Worm (Caenorhabditis elegans) whole organism, L4 larva: ENCODE results near the gene C38C6.3.

Experiments used
- F26F4.8 ChIP-seq: fragments of 200-800 bp; sonication (Bioruptor generic); conservative IDR thresholded peaks from 2 replicates; pipeline ENCODE4 v1.3.6; 2022; ENCODE audit warnings: missing genetic modification characterization, missing compliant biosample characterization
- T20F7.1 ChIP-seq: fragments of 200-800 bp; sonication (Bioruptor generic); optimal IDR thresholded peaks from 2 replicates; lab custom pipeline; 2018; ENCODE audit warnings: mild to moderate bottlenecking, missing genetic modification characterization, missing compliant biosample characterization
- T26A8.4 ChIP-seq: fragments of 200-800 bp; sonication (Bioruptor generic); IDR thresholded peaks from 2 replicates; pipeline ENCODE4 v1.3.6; 2022; ENCODE audit warnings: missing genetic modification characterization, missing compliant biosample characterization
- Y75B8A.6 ChIP-seq: fragments of 200-800 bp; sonication (Bioruptor generic); IDR thresholded peaks from 2 replicates; pipeline ENCODE4 v1.3.6; 2022; ENCODE audit warnings: missing genetic modification reagents, missing genetic modification characterization, missing compliant biosample characterization
- ZK337.2 ChIP-seq: fragments of 200-800 bp; sonication (Bioruptor generic); IDR thresholded peaks from 2 replicates; pipeline ENCODE4 v1.3.6; 2022; ENCODE audit warnings: missing genetic modification reagents, missing genetic modification characterization, missing compliant biosample characterization
- ZK546.5 ChIP-seq, 2 experiments: sonication (generic microtip); optimal IDR thresholded peaks; 2 replicates each; lab custom pipeline; 2017; ENCODE audit warnings: missing biosample characterization in 2 of 2, missing genetic modification characterization in 2 of 2
- aha-1 ChIP-seq: fragments of 150-350 bp; peaks from one replicate; lab custom pipeline; 2014; ENCODE audit warnings: missing biosample characterization, missing genetic modification characterization
- attf-4 ChIP-seq: sonication (generic microtip); optimal IDR thresholded peaks from 3 replicates; lab custom pipeline; 2017; ENCODE audit warnings: missing biosample characterization, missing genetic modification characterization
- ceh-20 ChIP-seq: fragments of 200-800 bp; sonication (Bioruptor generic); IDR thresholded peaks from 2 replicates; pipeline ENCODE4 v1.3.6; 2022; ENCODE audit warnings: missing genetic modification reagents, missing genetic modification characterization, missing compliant biosample characterization
- ceh-32 ChIP-seq: sonication (generic microtip); optimal IDR thresholded peaks from 2 replicates; lab custom pipeline; 2016; ENCODE audit warnings: mild to moderate bottlenecking, missing genetic modification characterization, missing compliant biosample characterization; ENCODE audit not compliant: poor library complexity
- ceh-62 ChIP-seq: sonication (generic microtip); optimal IDR thresholded peaks from 2 replicates; lab custom pipeline; 2017; ENCODE audit warnings: missing biosample characterization, missing genetic modification characterization
- daf-16 ChIP-seq, 3 experiments: sonication (generic microtip); optimal IDR thresholded peaks; 2 replicates each; lab custom pipeline; 2016 to 2017; ENCODE audit warnings: missing genetic modification characterization in 3 of 3, missing genetic modification reagents in 3 of 3, mild to moderate bottlenecking in 2 of 3, missing compliant biosample characterization in 2 of 3, missing biosample characterization in 1 of 3, moderate library complexity in 1 of 3
- daf-8 ChIP-seq: fragments of 200-800 bp; sonication (Bioruptor generic); IDR thresholded peaks from 2 replicates; pipeline ENCODE4 v1.3.6; 2022; ENCODE audit warnings: missing genetic modification characterization, missing compliant biosample characterization
- dmd-8 ChIP-seq: fragments of 200-800 bp; sonication (Bioruptor generic); IDR thresholded peaks from 2 replicates; pipeline ENCODE4 v1.3.6; 2022; ENCODE audit warnings: missing genetic modification characterization, missing compliant biosample characterization
- fkh-10 ChIP-seq: fragments of 150-350 bp; optimal IDR thresholded peaks from 2 replicates; lab custom pipeline; 2014; ENCODE audit warnings: missing biosample characterization, missing genetic modification reagents, missing genetic modification characterization
- gei-8 ChIP-seq: fragments of 200-800 bp; sonication (Bioruptor generic); optimal IDR thresholded peaks from 2 replicates; lab custom pipeline; 2018; ENCODE audit warnings: mild to moderate bottlenecking, missing genetic modification characterization, missing compliant biosample characterization
- hlh-30 ChIP-seq: sonication (generic microtip); optimal IDR thresholded peaks from 2 replicates; lab custom pipeline; 2017; ENCODE audit warnings: antibody characterized with exemption, mild to moderate bottlenecking, missing genetic modification characterization, missing compliant biosample characterization; ENCODE audit not compliant: insufficient read depth
- lim-7 ChIP-seq: fragments of 200-800 bp; sonication (Bioruptor generic); IDR thresholded peaks from 2 replicates; pipeline ENCODE4 v1.3.6; 2022; ENCODE audit warnings: missing genetic modification characterization, missing compliant biosample characterization
- lin-29 ChIP-seq: fragments of 200-800 bp; sonication (Bioruptor generic); IDR thresholded peaks from 2 replicates; pipeline ENCODE4 v1.3.6; 2022; ENCODE audit warnings: missing genetic modification reagents, missing genetic modification characterization, missing compliant biosample characterization
- lin-38 ChIP-seq: fragments of 200-800 bp; sonication (Bioruptor generic); IDR thresholded peaks from 2 replicates; pipeline ENCODE4 v1.3.6; 2022; ENCODE audit warnings: missing genetic modification reagents, missing genetic modification characterization, missing compliant biosample characterization
- lsy-2 ChIP-seq, 2 experiments: fragments of 150-350 bp in 1 of 2; sonication (generic microtip) in 1 of 2; optimal IDR thresholded peaks; 2 replicates each; lab custom pipeline; 2014 to 2017; ENCODE audit warnings: missing biosample characterization in 2 of 2, missing genetic modification characterization in 2 of 2
- madf-9 ChIP-seq: fragments of 200-800 bp; sonication (Bioruptor generic); conservative IDR thresholded peaks from 2 replicates; pipeline ENCODE4 v1.3.6; 2022; ENCODE audit warnings: missing genetic modification reagents, missing genetic modification characterization, missing compliant biosample characterization
- mep-1 ChIP-seq: fragments of 150-350 bp; sonication (generic microtip); optimal IDR thresholded peaks from 3 replicates; lab custom pipeline; 2014; ENCODE audit warnings: missing biosample characterization, missing genetic modification characterization
- mxl-3 ChIP-seq: fragments of 200-800 bp; sonication (Bioruptor generic); optimal IDR thresholded peaks from 2 replicates; lab custom pipeline; 2018; ENCODE audit warnings: mild to moderate bottlenecking, missing genetic modification characterization, missing compliant biosample characterization
- nhr-11 ChIP-seq: fragments of 150-350 bp; optimal IDR thresholded peaks from 2 replicates; lab custom pipeline; 2014; ENCODE audit warnings: missing biosample characterization, missing genetic modification characterization
- nhr-25 ChIP-seq: sonication (generic microtip); optimal IDR thresholded peaks from 2 replicates; lab custom pipeline; 2017; ENCODE audit warnings: missing genetic modification characterization, mild to moderate bottlenecking, missing compliant biosample characterization, antibody characterized with exemption, moderate library complexity, borderline replicate concordance; ENCODE audit not compliant: insufficient read depth
- nhr-28 ChIP-seq: fragments of 150-350 bp; optimal IDR thresholded peaks from 2 replicates; lab custom pipeline; 2014; ENCODE audit warnings: missing biosample characterization, missing genetic modification characterization
- nhr-42 ChIP-seq: fragments of 200-800 bp; sonication (Bioruptor generic); IDR thresholded peaks from 2 replicates; pipeline ENCODE4 v1.3.6; 2022; ENCODE audit warnings: missing genetic modification characterization, missing compliant biosample characterization
- nhr-6 ChIP-seq: fragments of 150-350 bp; optimal IDR thresholded peaks from 2 replicates; lab custom pipeline; 2014; ENCODE audit warnings: missing biosample characterization, missing genetic modification characterization
- nhr-76 ChIP-seq: fragments of 150-350 bp; optimal IDR thresholded peaks from 2 replicates; lab custom pipeline; 2014; ENCODE audit warnings: missing biosample characterization, missing genetic modification characterization
- nhr-77 ChIP-seq: fragments of 150-350 bp; optimal IDR thresholded peaks from 2 replicates; lab custom pipeline; 2014; ENCODE audit warnings: missing biosample characterization, missing genetic modification characterization
- pqm-1 ChIP-seq: sonication (generic microtip); optimal IDR thresholded peaks from 2 replicates; lab custom pipeline; 2017; ENCODE audit warnings: missing biosample characterization, missing genetic modification characterization
- rbr-2 ChIP-seq: sonication (generic microtip); optimal IDR thresholded peaks from 2 replicates; lab custom pipeline; 2016; ENCODE audit warnings: missing genotype, missing genetic modification characterization, missing compliant biosample characterization
- skn-1 ChIP-seq: fragments of 150-350 bp; optimal IDR thresholded peaks from 2 replicates; lab custom pipeline; 2014; ENCODE audit warnings: missing biosample characterization, missing genetic modification characterization
- snpc-4 ChIP-seq: fragments of 150-350 bp; optimal IDR thresholded peaks from 2 replicates; lab custom pipeline; 2014; ENCODE audit warnings: missing biosample characterization, missing genetic modification characterization
- spr-1 ChIP-seq: sonication (generic microtip); optimal IDR thresholded peaks from 2 replicates; lab custom pipeline; 2016; ENCODE audit warnings: mild to moderate bottlenecking, missing genetic modification characterization, missing compliant biosample characterization
- tag-97 ChIP-seq: fragments of 200-800 bp; sonication (Bioruptor generic); IDR thresholded peaks from 2 replicates; pipeline ENCODE4 v1.3.6; 2022; ENCODE audit warnings: missing genetic modification characterization, missing compliant biosample characterization
- tra-1 ChIP-seq: fragments of 200-800 bp; sonication (Bioruptor generic); IDR thresholded peaks from 2 replicates; pipeline ENCODE4 v1.3.6; 2022; ENCODE audit warnings: missing genetic modification reagents, missing genetic modification characterization, missing compliant biosample characterization
- unc-130 ChIP-seq: sonication (generic microtip); optimal IDR thresholded peaks from 2 replicates; lab custom pipeline; 2016; ENCODE audit warnings: missing genetic modification reagents, missing genetic modification characterization, missing compliant biosample characterization
- zip-11 ChIP-seq: fragments of 200-800 bp; sonication (Bioruptor generic); IDR thresholded peaks from 2 replicates; pipeline ENCODE4 v1.3.6; 2022; ENCODE audit warnings: missing genetic modification characterization, missing compliant biosample characterization
- ztf-7 ChIP-seq: fragments of 150-350 bp; optimal IDR thresholded peaks from 2 replicates; lab custom pipeline; 2014; ENCODE audit warnings: missing biosample characterization, missing genetic modification characterization

Gene C38C6.3

ce11 chrII:14610492-14611142, 22.3 kb upstream of the C38C6.3 start (continued):
- no peak for TF ChIP-seq nhr-25
- TF ChIP-seq attf-4 (tag; lab: Kevin White, UChicago) = no peak
- TF ChIP-seq nhr-77 (tag; lab: Kevin White, UChicago) = peak; percentile 29
- peak; percentile 77 for TF ChIP-seq aha-1
- no peak for TF ChIP-seq daf-8 (GFP tag; lab: Robert Waterston, UW)
- no peak for TF ChIP-seq unc-130 (GFP tag; lab: Kevin White, UChicago)
- no peak for TF ChIP-seq lin-38
- peak; percentile 54 for TF ChIP-seq nhr-6 (tag; lab: Kevin White, UChicago)
- no peak for TF ChIP-seq Y75B8A.6 (GFP tag; lab: Robert Waterston, UW)
- no peak for TF ChIP-seq lim-7
- TF ChIP-seq ceh-32 (tag; lab: Kevin White, UChicago) = no peak
- TF ChIP-seq nhr-11 (tag; lab: Kevin White, UChicago) = no peak
- TF ChIP-seq snpc-4 (tag; lab: Kevin White, UChicago) = no peak
- no peak for TF ChIP-seq ztf-7 (tag; lab: Kevin White, UChicago)
- no peak for TF ChIP-seq pqm-1
- TF ChIP-seq nhr-76 (tag; lab: Kevin White, UChicago) = no peak
- no peak for TF ChIP-seq madf-9
- peak in 1 of 2 experiments; percentile 28 for TF ChIP-seq lsy-2 (tag; optimal IDR thresholded peaks at IDR 0.05; lab: Kevin White, UChicago)
- no peak for TF ChIP-seq nhr-42 (GFP tag; lab: Robert Waterston, UW)
- TF ChIP-seq gei-8 = no peak
- TF ChIP-seq skn-1 (tag; lab: Kevin White, UChicago) = no peak
- TF ChIP-seq ceh-20 = no peak
- TF ChIP-seq ZK337.2 (GFP tag; lab: Robert Waterston, UW) = no peak
- no peak for TF ChIP-seq hlh-30 (tag; lab: Kevin White, UChicago)
- TF ChIP-seq T20F7.1 (GFP tag; lab: Kevin White, UChicago) = no peak

- TF ChIP-seq F26F4.8 (GFP tag; lab: Robert Waterston, UW) = no peak
- TF ChIP-seq pqm-1 = no peak
- TF ChIP-seq tra-1 (GFP tag; lab: Robert Waterston, UW) = no peak
- no peak for TF ChIP-seq dmd-8
- no peak for TF ChIP-seq nhr-11 (tag; lab: Kevin White, UChicago)
- TF ChIP-seq nhr-28 (tag; lab: Kevin White, UChicago) = no peak
- TF ChIP-seq T26A8.4 = 0 out of 2 replicates have a peak, but pooled peaks have one; percentile 17
- no peak for TF ChIP-seq ZK546.5 (tag; optimal IDR thresholded peaks at IDR 0.05; lab: Kevin White, UChicago)
- TF ChIP-seq zip-11 (GFP tag; lab: Robert Waterston, UW) = no peak
- TF ChIP-seq aha-1 = peak; percentile 50
- no peak for TF ChIP-seq rbr-2
- TF ChIP-seq, all 104 proteins: peak for 2
These were observed 21.6 kb upstream of the C38C6.3 start for ce11 chrII:14611307-14611706.

ce11 chrII:14615735-14616134, 17.2 kb upstream of the C38C6.3 start, which contains the start of gene mltn-9:
TSS of gene mltn-9 (plus strand) at chrII:14616035.
- TF ChIP-seq mep-1 (tag; lab: Kevin White, UChicago) (no peak), fkh-10 (no peak), lin-29 (no peak), spr-1 (tag; lab: Kevin White, UChicago) (no peak), hlh-30 (tag; lab: Kevin White, UChicago) (no peak), F26F4.8 (GFP tag; lab: Robert Waterston, UW) (no peak), mxl-3 (GFP tag; lab: Kevin White, UChicago) (no peak), ZK546.5 (tag; optimal IDR thresholded peaks at IDR 0.05; lab: Kevin White, UChicago) (no peak), tag-97 (GFP tag; lab: Robert Waterston, UW) (no peak), nhr-6 (tag; lab: Kevin White, UChicago) (no peak), ceh-62 (tag; lab: Kevin White, UChicago) (no peak), daf-16 (GFP tag; optimal IDR thresholded peaks at IDR 0.05; lab: Kevin White, UChicago) (no peak), daf-16 (tag; optimal IDR thresholded peaks at IDR 0.05; lab: Kevin White, UChicago) (no peak)
